Worm (Caenorhabditis elegans): ENCODE data around the gene wdr-5.3.

DNA sequence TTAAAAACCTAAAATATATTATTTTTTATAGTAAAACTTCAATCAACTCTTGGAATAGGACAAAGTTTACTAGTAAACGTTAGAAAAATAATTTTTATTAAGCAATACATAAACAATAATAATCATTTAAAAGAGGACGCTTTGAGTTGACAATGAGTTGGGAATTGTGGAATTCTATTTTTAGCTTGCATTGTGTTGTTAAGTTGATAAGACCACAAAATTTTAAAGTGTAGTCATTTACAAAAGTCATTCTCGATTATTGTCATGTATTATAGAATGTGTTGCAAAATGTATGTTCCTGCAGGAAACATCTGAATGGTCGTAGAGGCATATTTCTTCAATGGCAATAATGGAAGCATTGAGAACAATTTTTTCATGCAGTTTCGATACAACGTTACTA lies 25.9 kb upstream of the wdr-5.3 start:
- TF ChIP-seq flt-1 (GFP tag; IDR thresholded peaks at IDR 0.05) (no peak), med-1 (GFP tag; optimal IDR thresholded peaks at IDR 0.05; ENCODE audit: insufficient read depth) (no peak)
